Worm (Caenorhabditis elegans) whole organism, L3 larva: ENCODE measurements around the gene crn-3.

Experiments used
- ZK546.5 ChIP-seq: sonication (generic microtip); optimal IDR thresholded peaks from 2 replicates; lab custom pipeline; 2017; ENCODE audit warnings: missing biosample characterization, missing genetic modification characterization
- aly-2 ChIP-seq: fragments of 150-350 bp; optimal IDR thresholded peaks from 2 replicates; lab custom pipeline; 2014; ENCODE audit warnings: missing biosample characterization, missing genetic modification characterization
- ama-1 ChIP-seq: fragments of 150-350 bp; optimal IDR thresholded peaks from 2 replicates; lab custom pipeline; 2018
- ceh-82 ChIP-seq: fragments of 150-350 bp; optimal IDR thresholded peaks from 2 replicates; lab custom pipeline; 2014; ENCODE audit warnings: missing biosample characterization, missing genetic modification characterization
- elt-2 ChIP-seq: sonication (generic microtip); optimal IDR thresholded peaks from 2 replicates; lab custom pipeline; 2016; ENCODE audit warnings: missing genetic modification reagents, mild to moderate bottlenecking, missing genetic modification characterization, missing compliant biosample characterization
- fkh-10 ChIP-seq: sonication (generic microtip); optimal IDR thresholded peaks from 2 replicates; lab custom pipeline; 2017; ENCODE audit warnings: missing biosample characterization, missing genetic modification reagents, missing genetic modification characterization
- fos-1 ChIP-seq: fragments of 150-350 bp; optimal IDR thresholded peaks from 2 replicates; lab custom pipeline; 2014; ENCODE audit warnings: missing biosample characterization, missing genetic modification characterization
- jun-1 ChIP-seq: fragments of 150-350 bp; optimal IDR thresholded peaks from 2 replicates; lab custom pipeline; 2014; ENCODE audit warnings: missing biosample characterization, missing genetic modification reagents, missing genetic modification characterization
- mdl-1 ChIP-seq: fragments of 150-350 bp; optimal IDR thresholded peaks from 2 replicates; lab custom pipeline; 2014; ENCODE audit warnings: missing biosample characterization, missing genetic modification characterization
- nhr-12 ChIP-seq: fragments of 150-350 bp; optimal IDR thresholded peaks from 2 replicates; lab custom pipeline; 2014; ENCODE audit warnings: missing biosample characterization, missing genetic modification characterization
- nhr-77 ChIP-seq: fragments of 150-350 bp; optimal IDR thresholded peaks from 2 replicates; lab custom pipeline; 2014; ENCODE audit warnings: missing biosample characterization, missing genetic modification characterization
- sea-2 ChIP-seq: fragments of 150-350 bp; sonication (generic microtip); optimal IDR thresholded peaks from 4 replicates; lab custom pipeline; 2014; ENCODE audit warnings: missing biosample characterization, missing genetic modification reagents, missing genetic modification characterization
- skn-1 ChIP-seq: fragments of 150-350 bp; optimal IDR thresholded peaks from 2 replicates; lab custom pipeline; 2014; ENCODE audit warnings: missing biosample characterization, missing genetic modification characterization
- unc-62 ChIP-seq: fragments of 150-350 bp; sonication (generic microtip); optimal IDR thresholded peaks from 4 replicates; lab custom pipeline; 2014; ENCODE audit warnings: missing biosample characterization, missing genetic modification reagents, missing genetic modification characterization

DNA sequence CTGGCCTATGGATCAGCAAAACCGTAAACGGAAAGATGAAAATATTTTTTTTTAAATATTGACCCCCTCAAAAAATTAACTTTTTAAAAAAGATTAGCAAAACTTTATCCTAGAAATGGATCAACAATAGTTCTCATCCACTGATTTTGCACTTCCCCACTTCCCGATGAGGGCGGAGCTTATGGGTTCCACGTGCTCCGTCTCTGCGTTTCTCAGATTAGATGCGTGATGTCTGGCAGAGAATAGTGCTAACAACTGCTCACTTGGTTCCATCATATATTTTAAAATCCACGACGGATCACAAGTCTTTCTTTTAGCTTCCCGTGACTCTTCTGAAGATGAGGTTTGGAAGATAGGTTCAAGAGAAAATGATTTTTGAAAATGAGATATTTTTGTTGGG, 29.5 kb upstream of the crn-3 start:
- TF ChIP-seq nhr-12 (tag; lab: Kevin White, UChicago), result no peak
- peak; percentile 39 for TF ChIP-seq ama-1
- TF ChIP-seq sea-2 (GFP tag; lab: Kevin White, UChicago), result no peak
- TF ChIP-seq ceh-82 (tag; lab: Kevin White, UChicago), result no peak
- TF ChIP-seq nhr-77 (tag; lab: Kevin White, UChicago), result no peak
- no peak for TF ChIP-seq unc-62 (GFP tag; lab: Kevin White, UChicago)
- no peak for TF ChIP-seq aly-2 (tag; lab: Kevin White, UChicago)
- no peak for TF ChIP-seq jun-1
- TF ChIP-seq ZK546.5 (tag; lab: Kevin White, UChicago), result no peak
- TF ChIP-seq fos-1 (tag; lab: Kevin White, UChicago), result no peak
- TF ChIP-seq skn-1 (tag; lab: Kevin White, UChicago), result no peak
- no peak for TF ChIP-seq mdl-1 (tag; lab: Kevin White, UChicago)
- no peak for TF ChIP-seq fkh-10
- TF ChIP-seq elt-2 (tag; lab: Kevin White, UChicago), result no peak
